Fruit fly (Drosophila melanogaster) whole organism, embryonic: ENCODE data around the gene CG43610.

Experiments
- CG1024 ChIP-seq: fragments of 200-800 bp; sonication (Bioruptor generic); IDR thresholded peaks from 2 replicates; pipeline ENCODE4 v1.3.6; 2022; ENCODE audit warnings: missing biosample characterization, missing genetic modification characterization
- CG11696 ChIP-seq: fragments of 200-800 bp; sonication (Bioruptor generic); IDR thresholded peaks from 2 replicates; pipeline ENCODE4 v1.3.6; 2022; ENCODE audit warnings: missing biosample characterization, missing genetic modification characterization
- CG12219 ChIP-seq: fragments of 200-800 bp; sonication (Bioruptor generic); optimal IDR thresholded peaks from 3 replicates; lab custom pipeline; 2018; ENCODE audit warnings: missing biosample characterization, mild to moderate bottlenecking, missing genetic modification characterization
- CG14710 ChIP-seq: fragments of 200-800 bp; sonication (Bioruptor generic); optimal IDR thresholded peaks from 3 replicates; lab custom pipeline; 2019; ENCODE audit warnings: missing biosample characterization, mild to moderate bottlenecking, missing genetic modification characterization, moderate library complexity
- CG15269 ChIP-seq: fragments of 200-800 bp; sonication (Bioruptor generic); optimal IDR thresholded peaks from 2 replicates; lab custom pipeline; 2018; ENCODE audit warnings: missing biosample characterization, mild to moderate bottlenecking, missing genetic modification characterization, moderate library complexity
- CG1529 ChIP-seq: fragments of 200-800 bp; sonication (Bioruptor generic); optimal IDR thresholded peaks from 3 replicates; lab custom pipeline; 2018; ENCODE audit warnings: missing biosample characterization, missing genetic modification characterization
- CG15479 ChIP-seq: fragments of 200-800 bp; sonication (Bioruptor generic); optimal IDR thresholded peaks from 3 replicates; lab custom pipeline; 2019; ENCODE audit warnings: missing biosample characterization, mild to moderate bottlenecking, missing genetic modification characterization, moderate library complexity
- CG1602 ChIP-seq: fragments of 200-800 bp; sonication (Bioruptor generic); optimal IDR thresholded peaks from 3 replicates; lab custom pipeline; 2016; ENCODE audit warnings: missing biosample characterization, missing genetic modification characterization
- CG1647 ChIP-seq: fragments of 200-800 bp; sonication (Bioruptor generic); optimal IDR thresholded peaks from 3 replicates; lab custom pipeline; 2016; ENCODE audit warnings: missing biosample characterization, missing genetic modification characterization
- CG17802 ChIP-seq: fragments of 200-800 bp; sonication (Bioruptor generic); optimal IDR thresholded peaks from 2 replicates; lab custom pipeline; 2018; ENCODE audit warnings: missing biosample characterization, mild to moderate bottlenecking, missing genetic modification characterization, moderate library complexity
- CG17829 ChIP-seq: fragments of 200-800 bp; optimal IDR thresholded peaks from 2 replicates; lab custom pipeline; 2019; ENCODE audit warnings: missing biosample characterization, mild to moderate bottlenecking, missing genetic modification characterization, moderate library complexity
- CG1792 ChIP-seq: fragments of 200-800 bp; sonication (Bioruptor generic); optimal IDR thresholded peaks from 2 replicates; lab custom pipeline; 2016; ENCODE audit warnings: missing biosample characterization, missing genetic modification characterization
- CG18476 ChIP-seq: fragments of 200-800 bp; sonication (Bioruptor generic); optimal IDR thresholded peaks from 2 replicates; lab custom pipeline; 2016; ENCODE audit warnings: missing biosample characterization, mild to moderate bottlenecking, missing genetic modification characterization
- CG32532 ChIP-seq: fragments of 200-800 bp; sonication (Bioruptor generic); IDR thresholded peaks from 2 replicates; pipeline ENCODE4 v1.3.6; 2022; ENCODE audit warnings: missing biosample characterization, missing genetic modification characterization
- CG34224 ChIP-seq: fragments of 200-800 bp; sonication (Bioruptor generic); IDR thresholded peaks from 3 replicates; pipeline ENCODE4 v1.3.6; 2022; ENCODE audit warnings: missing biosample characterization, missing genetic modification characterization; ENCODE audit not compliant: partially characterized antibody
- CG4707 ChIP-seq: fragments of 200-800 bp; sonication (Bioruptor generic); optimal IDR thresholded peaks from 2 replicates; lab custom pipeline; 2018; ENCODE audit warnings: missing biosample characterization, mild to moderate bottlenecking, missing genetic modification characterization, moderate library complexity
- CG7987 ChIP-seq: fragments of 200-800 bp; sonication (Bioruptor generic); optimal IDR thresholded peaks from 2 replicates; lab custom pipeline; 2018; ENCODE audit warnings: missing biosample characterization, mild to moderate bottlenecking, missing genetic modification characterization, moderate library complexity
- CG9876 ChIP-seq: fragments of 200-800 bp; sonication (Bioruptor generic); optimal IDR thresholded peaks from 2 replicates; lab custom pipeline; 2016; ENCODE audit warnings: missing biosample characterization, missing genetic modification characterization
- D19A ChIP-seq: fragments of 200-800 bp; optimal IDR thresholded peaks from 3 replicates; lab custom pipeline; 2019; ENCODE audit warnings: missing biosample characterization, mild to moderate bottlenecking, missing genetic modification characterization, moderate library complexity
- Dfd ChIP-seq, 2 experiments: fragments of >200 bp; optimal IDR thresholded peaks; 2 replicates each; lab custom pipeline; 2017; ENCODE audit warnings: missing biosample characterization in 2 of 2, missing genetic modification characterization in 2 of 2
- Dll ChIP-seq: fragments of 200-800 bp; sonication (Bioruptor generic); IDR thresholded peaks from 4 replicates; pipeline ENCODE4 v1.3.6; 2022; ENCODE audit warnings: missing biosample characterization, missing genetic modification characterization; ENCODE audit not compliant: partially characterized antibody
- Hr39 ChIP-seq: fragments of >200 bp; optimal IDR thresholded peaks from 2 replicates; lab custom pipeline; 2017
- Kr ChIP-seq: fragments of 200-800 bp; sonication (Bioruptor generic); optimal IDR thresholded peaks from 2 replicates; lab custom pipeline; 2017; ENCODE audit warnings: missing biosample characterization, mild to moderate bottlenecking, missing genetic modification characterization
- Lhr ChIP-seq: fragments of 200-800 bp; sonication (Bioruptor generic); optimal IDR thresholded peaks from 3 replicates; lab custom pipeline; 2017; ENCODE audit warnings: mild to moderate bottlenecking, missing biosample characterization, missing genetic modification reagents, missing genetic modification characterization
- Mrtf ChIP-seq: fragments of 200-800 bp; sonication (Bioruptor generic); IDR thresholded peaks from 3 replicates; pipeline ENCODE4 v1.3.6; 2022; ENCODE audit warnings: missing biosample characterization, missing genetic modification characterization
- NFAT ChIP-seq: fragments of 200-800 bp; sonication (Bioruptor generic); IDR thresholded peaks from 2 replicates; pipeline ENCODE4 v1.3.6; 2022; ENCODE audit warnings: missing biosample characterization, missing genetic modification characterization
- Taf1 ChIP-seq: fragments of 200-800 bp; sonication (Bioruptor generic); IDR thresholded peaks from 2 replicates; pipeline ENCODE4 v1.3.6; 2022; ENCODE audit warnings: missing biosample characterization, missing genetic modification characterization
- YL-1 ChIP-seq: fragments of 200-800 bp; sonication (Bioruptor generic); optimal IDR thresholded peaks from 3 replicates; lab custom pipeline; 2017; ENCODE audit warnings: missing biosample characterization, mild to moderate bottlenecking, missing genetic modification characterization
- bsh ChIP-seq, 2 experiments: fragments of 200-800 bp; sonication (Bioruptor generic); optimal IDR thresholded peaks; 2 replicates each; lab custom pipeline; 2017 to 2018; ENCODE audit warnings: mild to moderate bottlenecking in 2 of 2, missing biosample characterization in 2 of 2, missing genetic modification characterization in 2 of 2, moderate library complexity in 1 of 2
- danr ChIP-seq: fragments of 200-800 bp; sonication (Bioruptor generic); IDR thresholded peaks from 2 replicates; pipeline ENCODE4 v1.3.6; 2022; ENCODE audit warnings: missing biosample characterization, missing genetic modification characterization
- dmrt11E ChIP-seq: fragments of 200-800 bp; sonication (Bioruptor generic); optimal IDR thresholded peaks from 3 replicates; lab custom pipeline; 2018; ENCODE audit warnings: missing biosample characterization, mild to moderate bottlenecking, missing genetic modification characterization, moderate library complexity
- dpn ChIP-seq, 2 experiments: fragments of 200-800 bp; sonication (Bioruptor generic); optimal IDR thresholded peaks; 3 replicates each; lab custom pipeline; 2016; ENCODE audit warnings: missing biosample characterization in 2 of 2, missing genetic modification characterization in 2 of 2
- fd3F ChIP-seq: fragments of 200-800 bp; sonication (Bioruptor generic); optimal IDR thresholded peaks from 2 replicates; lab custom pipeline; 2018; ENCODE audit warnings: missing biosample characterization, mild to moderate bottlenecking, missing genetic modification characterization, moderate library complexity
- lab ChIP-seq: fragments of 200-800 bp; sonication (Bioruptor generic); optimal IDR thresholded peaks from 3 replicates; lab custom pipeline; 2017; ENCODE audit warnings: missing biosample characterization, missing genetic modification characterization, mild to moderate bottlenecking, moderate library complexity, missing genetic modification reagents
- pros ChIP-seq: fragments of 200-800 bp; sonication (Bioruptor generic); optimal IDR thresholded peaks from 3 replicates; lab custom pipeline; 2019; ENCODE audit warnings: missing biosample characterization, mild to moderate bottlenecking, missing genetic modification characterization, moderate library complexity
- pum ChIP-seq: fragments of 200-800 bp; sonication (Bioruptor generic); optimal IDR thresholded peaks from 2 replicates; lab custom pipeline; 2016; ENCODE audit warnings: missing biosample characterization, missing genetic modification characterization
- sc ChIP-seq, 3 experiments: fragments of >200 bp in 2 of 3; fragments of 200-800 bp in 1 of 3; sonication (Bioruptor generic) in 1 of 3; optimal IDR thresholded peaks; 2 replicates in 2 of 3; 3 replicates in 1 of 3; lab custom pipeline; 2017; ENCODE audit warnings: mild to moderate bottlenecking in 1 of 3, missing biosample characterization in 1 of 3, missing genetic modification characterization in 1 of 3, missing genetic modification reagents in 1 of 3
- schlank ChIP-seq: fragments of 200-800 bp; sonication (Bioruptor generic); optimal IDR thresholded peaks from 2 replicates; lab custom pipeline; 2018; ENCODE audit warnings: missing biosample characterization, mild to moderate bottlenecking, missing genetic modification characterization
- sens ChIP-seq: fragments of 200-800 bp; sonication (Bioruptor generic); peaks from one replicate; lab custom pipeline; 2016; ENCODE audit warnings: missing biosample characterization, missing genetic modification characterization
- slbo ChIP-seq: fragments of 200-800 bp; sonication (Bioruptor generic); IDR thresholded peaks from 2 replicates; pipeline ENCODE4 v1.3.6; 2022; ENCODE audit warnings: missing biosample characterization, missing genetic modification characterization
- sna ChIP-seq: fragments of 200-800 bp; sonication (Bioruptor generic); IDR thresholded peaks from 2 replicates; pipeline ENCODE4 v1.3.6; 2022; ENCODE audit warnings: missing biosample characterization, missing genetic modification characterization; ENCODE audit not compliant: partially characterized antibody
- tgo ChIP-seq: fragments of 200-800 bp; sonication (Bioruptor generic); IDR thresholded peaks from 3 replicates; pipeline ENCODE4 v1.3.6; 2022; ENCODE audit warnings: missing biosample characterization, missing genetic modification characterization
- tll ChIP-seq, 2 experiments: fragments of 200-800 bp in 1 of 2; fragments of >200 bp in 1 of 2; sonication (Bioruptor generic) in 1 of 2; optimal IDR thresholded peaks; 2 replicates each; lab custom pipeline; 2017 to 2019; ENCODE audit warnings: missing biosample characterization in 2 of 2, missing genetic modification characterization in 2 of 2, mild to moderate bottlenecking in 1 of 2, moderate library complexity in 1 of 2
- toy ChIP-seq: fragments of 200-800 bp; sonication (Bioruptor generic); IDR thresholded peaks from 2 replicates; pipeline ENCODE4 v1.3.6; 2022; ENCODE audit warnings: missing biosample characterization, missing genetic modification characterization
- unc-4 ChIP-seq: fragments of 200-800 bp; sonication (Bioruptor generic); IDR thresholded peaks from 2 replicates; pipeline ENCODE4 v1.3.6; 2022; ENCODE audit warnings: missing biosample characterization, missing genetic modification characterization; ENCODE audit not compliant: partially characterized antibody
- yki ChIP-seq: fragments of >200 bp; optimal IDR thresholded peaks from 3 replicates; lab custom pipeline; 2018
- zen ChIP-seq: fragments of 200-800 bp; sonication (Bioruptor generic); optimal IDR thresholded peaks from 3 replicates; lab custom pipeline; 2018; ENCODE audit warnings: missing biosample characterization, mild to moderate bottlenecking, missing genetic modification characterization, moderate library complexity

CG43610 gene

DNA sequence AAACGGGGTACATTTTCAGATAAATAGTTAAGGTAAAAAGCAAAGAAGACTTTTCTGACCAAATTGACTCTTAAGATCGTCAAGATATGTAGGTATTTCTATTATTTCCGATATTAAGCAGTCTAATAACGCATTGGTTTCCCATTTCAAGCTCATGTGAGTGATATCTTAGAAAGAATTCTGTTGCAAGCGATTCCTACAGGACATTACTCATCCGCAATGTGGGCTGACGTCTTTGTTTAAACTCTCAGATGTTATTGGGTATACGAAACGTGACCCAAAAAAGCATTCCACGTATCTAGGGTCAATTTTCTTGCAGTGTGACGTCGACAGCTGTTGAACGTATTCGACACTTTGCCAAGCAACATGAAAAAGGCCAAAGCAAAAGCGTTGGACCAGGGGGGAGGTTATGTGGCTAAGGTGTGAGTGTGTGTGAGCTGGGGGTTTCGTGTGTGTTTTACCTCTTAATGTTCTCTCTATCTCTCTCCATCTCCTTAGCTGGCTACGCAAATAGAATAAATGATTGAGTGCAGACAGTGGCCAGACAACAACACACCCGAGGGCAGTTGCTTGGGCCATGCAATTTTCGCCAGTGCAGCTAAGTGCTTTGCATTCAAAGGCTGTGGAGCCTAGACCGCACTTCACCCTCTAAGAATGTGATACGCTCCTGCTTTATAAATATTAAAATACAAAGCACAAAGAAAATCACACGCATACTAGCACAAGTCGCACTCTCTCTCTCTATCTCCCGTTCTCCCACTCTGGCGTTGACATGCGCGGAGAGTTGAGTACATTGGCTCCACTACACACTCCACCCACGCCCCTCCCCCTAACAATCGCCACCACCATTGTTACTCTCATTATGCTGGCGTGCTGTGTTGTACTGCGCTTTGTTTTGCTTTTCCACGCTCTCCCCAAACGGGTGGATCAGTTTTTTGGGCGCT is 11.7 kb upstream of the CG43610 start (continued):
- TF ChIP-seq Kr (GFP tag; lab: Kevin White, UChicago) (no peak), D19A (tag; lab: Kevin White, UChicago) (peak; percentile 91), CG12219 (GFP tag; lab: Kevin White, UChicago) (peak; percentile 91), tll (GFP tag; optimal IDR thresholded peaks at IDR 0.05; lab: Kevin White, UChicago) (peak; percentile 11 to 70), toy (GFP tag; lab: Robert Waterston, UW) (peak; percentile 9; the same call in 1 of the 2 replicates), pros (GFP tag; lab: Kevin White, UChicago) (peak; percentile 89), sna (GFP tag; lab: Robert Waterston, UW) (peak; percentile 17; the same call in 1 of the 2 replicates), CG18476 (peak; percentile 92), CG17829 (peak; percentile 94), pum (GFP tag; lab: Kevin White, UChicago) (peak; percentile 97), CG32532 (GFP tag; lab: Robert Waterston, UW) (peak; percentile 86), CG11696 (GFP tag; lab: Robert Waterston, UW) (peak; percentile 96), dpn (GFP tag; optimal IDR thresholded peaks at IDR 0.05; lab: Kevin White, UChicago) (peak; percentile 95 to 98), CG34224 (GFP tag; lab: Robert Waterston, UW) (peak; percentile 64; the same call in 1 of the 3 replicates), sens (GFP tag; lab: Kevin White, UChicago) (peak; percentile 100), bsh (GFP tag; optimal IDR thresholded peaks at IDR 0.05; lab: Kevin White, UChicago) (peak; percentile 91 to 92), CG17802 (tag; lab: Kevin White, UChicago) (peak; percentile 64), tgo (GFP tag; lab: Robert Waterston, UW) (peak; percentile 84), sc (optimal IDR thresholded peaks at IDR 0.05; lab: Kevin White, UChicago) (no peak), sc (GFP tag; optimal IDR thresholded peaks at IDR 0.05; lab: Kevin White, UChicago) (peak; percentile 95), CG1647 (GFP tag; lab: Kevin White, UChicago) (peak; percentile 94), lab (GFP tag; lab: Kevin White, UChicago) (peak; percentile 93), CG1792 (GFP tag; lab: Kevin White, UChicago) (peak; percentile 95), schlank (tag; lab: Kevin White, UChicago) (peak; percentile 81), CG14710 (tag; lab: Kevin White, UChicago) (peak; percentile 96), CG7987 (peak; percentile 81), CG1602 (GFP tag; lab: Kevin White, UChicago) (peak; percentile 94), CG4707 (GFP tag; lab: Kevin White, UChicago) (peak; percentile 66), CG15479 (GFP tag; lab: Kevin White, UChicago) (no peak)

DNA sequence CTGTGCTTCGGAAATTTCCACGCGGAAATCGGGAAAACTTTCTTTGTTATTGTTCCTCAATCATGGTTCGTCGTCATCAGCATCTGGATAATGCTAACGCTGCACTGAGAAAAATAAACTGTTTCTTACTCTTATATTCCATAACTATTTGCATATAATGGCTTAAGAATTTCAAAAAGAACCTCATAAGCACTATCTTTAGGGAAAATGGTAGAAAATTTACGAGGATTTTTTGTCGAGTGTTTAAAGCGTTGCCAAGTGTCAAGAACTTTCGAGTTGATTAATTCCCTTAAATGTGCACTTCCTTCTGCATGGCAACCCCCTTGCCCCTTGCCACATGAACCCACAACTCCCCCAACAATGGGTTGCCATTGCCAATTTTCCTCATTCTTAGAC is 11.0 kb upstream of the CG43610 start:
- no peak for TF ChIP-seq Hr39 (lab: Kevin White, UChicago)
- peak; percentile 11 for TF ChIP-seq CG15269 (tag; lab: Kevin White, UChicago)
- no peak for TF ChIP-seq Dll (GFP tag; lab: Robert Waterston, UW)
- peak; percentile 4 for TF ChIP-seq CG9876
- TF ChIP-seq Taf1 (GFP tag; lab: Robert Waterston, UW), result peak; percentile 37; the same call in 1 of the 2 replicates
- TF ChIP-seq Dfd (GFP tag; optimal IDR thresholded peaks at IDR 0.05; lab: Kevin White, UChicago), result no peak
- TF ChIP-seq danr, result no peak
- TF ChIP-seq CG1529 (GFP tag; lab: Kevin White, UChicago), result peak; percentile 44
- TF ChIP-seq yki (lab: Kevin White, UChicago), result no peak
- 0 out of 3 replicates have a peak, but pooled peaks have one; percentile 36 for TF ChIP-seq Mrtf (GFP tag; lab: Robert Waterston, UW)
- TF ChIP-seq zen (tag; lab: Kevin White, UChicago), result no peak
- no peak for TF ChIP-seq YL-1 (GFP tag; lab: Kevin White, UChicago)
- TF ChIP-seq fd3F (GFP tag; lab: Kevin White, UChicago), result peak; percentile 36
- peak; percentile 68 for TF ChIP-seq slbo (GFP tag; lab: Robert Waterston, UW)
- no peak for TF ChIP-seq Lhr (GFP tag; lab: Kevin White, UChicago)
- no peak for TF ChIP-seq CG1024 (GFP tag; lab: Robert Waterston, UW)
- no peak for TF ChIP-seq NFAT (GFP tag; lab: Robert Waterston, UW)
- TF ChIP-seq unc-4 (GFP tag; lab: Robert Waterston, UW), result no peak
- TF ChIP-seq dmrt11E (tag; lab: Kevin White, UChicago), result peak; percentile 30
